Worm (Caenorhabditis elegans): ENCODE data around the gene F59A6.2.
A peak's percentile ranks its signal among the peaks of the same experiment; 100 is the strongest.

Gene F59A6.2

DNA sequence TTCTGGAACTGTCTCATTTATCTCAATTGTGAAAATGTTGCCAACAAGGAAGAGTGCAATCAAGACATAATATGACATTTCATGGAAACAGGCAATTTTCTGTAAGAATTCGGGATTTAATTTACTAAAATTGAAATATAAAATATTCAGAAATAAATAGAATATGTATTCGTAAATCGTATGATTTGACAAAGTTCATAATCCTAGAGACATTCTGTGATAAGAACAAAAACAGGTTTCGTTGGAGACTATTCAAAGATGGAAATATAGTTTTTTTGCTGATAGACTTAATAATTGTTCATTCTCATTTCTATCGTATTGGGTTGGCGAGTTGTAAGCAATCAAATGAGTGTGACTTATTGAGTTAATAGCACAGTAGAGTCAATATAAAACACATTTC is 43.5 kb downstream of the F59A6.2 start, which contains the start of gene C27A2.12:
Gene C27A2.12, minus strand, starts transcription at position 101 of the 400 bp plus-strand sequence.
- TF ChIP-seq mab-5 (tag; optimal IDR thresholded peaks at IDR 0.05) (no peak), nhr-12 (tag; optimal IDR thresholded peaks at IDR 0.05) (no peak), C34F6.9 (tag; optimal IDR thresholded peaks at IDR 0.05) (no peak), snpc-4 (tag; optimal IDR thresholded peaks at IDR 0.05) (no peak), mdl-1 (tag; optimal IDR thresholded peaks at IDR 0.05) (no peak)

DNA sequence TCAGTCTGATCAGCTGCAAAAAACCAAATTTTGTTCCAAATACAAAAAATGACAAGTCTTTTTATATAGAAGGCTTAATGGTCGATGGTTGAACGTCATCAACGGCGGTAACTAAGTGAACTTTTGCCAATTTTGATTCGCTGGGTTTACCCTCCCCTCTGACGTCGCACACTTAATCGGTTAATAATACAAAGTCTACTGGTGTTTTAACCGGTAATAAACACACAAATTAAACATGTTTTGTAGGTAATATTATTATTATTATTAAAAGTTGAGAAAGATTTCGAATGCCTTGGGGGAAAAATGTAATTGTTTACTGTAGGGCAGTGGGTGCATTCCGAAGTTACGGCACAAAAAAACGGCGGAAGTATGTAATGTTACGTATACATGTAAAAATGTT is 46.2 kb downstream of the F59A6.2 start, which contains the start of gene pho-12:
Gene pho-12, minus strand, starts transcription at position 101 of the 400 bp plus-strand sequence.
- no peak for TF ChIP-seq ceh-16 (tag; optimal IDR thresholded peaks at IDR 0.05)

DNA sequence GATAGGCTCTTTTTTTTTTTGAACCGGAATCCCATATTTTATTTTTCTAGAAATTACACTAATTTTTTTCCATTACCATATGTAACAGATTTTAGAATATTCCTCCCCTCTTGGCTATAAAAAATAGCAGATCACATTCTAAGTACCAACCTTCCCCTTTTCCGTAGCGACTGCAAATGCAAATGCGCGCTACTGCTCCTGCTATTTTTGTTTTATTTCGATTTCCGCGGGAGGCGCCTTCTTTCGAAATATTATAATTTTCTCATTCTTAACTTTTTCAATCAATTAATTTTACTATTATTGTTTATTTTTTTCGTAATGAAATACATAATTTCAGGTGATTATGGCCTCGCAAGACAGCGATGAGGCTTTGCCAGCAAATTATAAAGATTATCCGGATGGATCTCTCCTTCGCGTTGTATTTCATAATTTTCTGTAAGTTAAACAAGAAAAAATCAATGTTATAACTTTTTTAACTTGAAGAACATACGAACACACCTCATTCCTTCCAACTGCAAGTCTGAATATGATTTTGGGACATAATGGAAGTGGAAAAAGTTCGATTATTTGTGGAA is 47.4 kb downstream of the F59A6.2 start, which contains the start of gene smc-5:
Gene smc-5, plus strand, starts transcription at position 332 of the 575 bp plus-strand sequence.
- TF ChIP-seq aly-2 (tag; optimal IDR thresholded peaks at IDR 0.05) (no peak), dmd-4 (tag; optimal IDR thresholded peaks at IDR 0.05) (no peak), lin-39 (tag; optimal IDR thresholded peaks at IDR 0.05) (no peak), blmp-1 (tag; optimal IDR thresholded peaks at IDR 0.05; ENCODE audit: insufficient read depth) (peak; percentile 9), sem-4 (tag; optimal IDR thresholded peaks at IDR 0.05) (no peak), skn-1 (tag; optimal IDR thresholded peaks at IDR 0.05) (no peak), nhr-237 (tag; optimal IDR thresholded peaks at IDR 0.05) (no peak), peb-1 (tag; optimal IDR thresholded peaks at IDR 0.05) (no peak), unc-55 (GFP tag; optimal IDR thresholded peaks at IDR 0.05) (peak; percentile 94), C34F6.9 (tag; optimal IDR thresholded peaks at IDR 0.05) (peak; percentile 83), mbf-1 (tag; optimal IDR thresholded peaks at IDR 0.05) (no peak), sma-3 (GFP tag; optimal IDR thresholded peaks at IDR 0.05) (peak; percentile 69), nhr-23 (tag; optimal IDR thresholded peaks at IDR 0.05) (no peak), elt-3 (tag; optimal IDR thresholded peaks at IDR 0.05) (no peak), snpc-4 (tag; optimal IDR thresholded peaks at IDR 0.05) (peak; percentile 82), alr-1 (tag; optimal IDR thresholded peaks at IDR 0.05) (no peak), ZK546.5 (tag; optimal IDR thresholded peaks at IDR 0.05) (no peak), ama-1 (optimal IDR thresholded peaks at IDR 0.05) (no peak), lin-11 (tag; optimal IDR thresholded peaks at IDR 0.05) (peak; percentile 10), crh-2 (tag; optimal IDR thresholded peaks at IDR 0.05) (peak; percentile 77), gmeb-1 (tag; optimal IDR thresholded peaks at IDR 0.05) (peak; percentile 80), unc-39 (tag; optimal IDR thresholded peaks at IDR 0.05) (no peak), lin-13 (GFP tag; optimal IDR thresholded peaks at IDR 0.05) (peak; percentile 78), sma-9 (GFP tag; optimal IDR thresholded peaks at IDR 0.05) (peak; percentile 62), sma-9 (tag; optimal IDR thresholded peaks at IDR 0.05) (no peak), nhr-11 (tag; optimal IDR thresholded peaks at IDR 0.05) (no peak), zag-1 (tag; optimal IDR thresholded peaks at IDR 0.05) (no peak), ztf-4 (tag; optimal IDR thresholded peaks at IDR 0.05) (no peak), nhr-6 (tag; optimal IDR thresholded peaks at IDR 0.05) (no peak), fos-1 (tag; optimal IDR thresholded peaks at IDR 0.05) (peak; percentile 40), elt-1 (tag; optimal IDR thresholded peaks at IDR 0.05) (no peak), ztf-1 (GFP tag; conservative IDR thresholded peaks at IDR 0.05) (no peak), ceh-82 (tag; optimal IDR thresholded peaks at IDR 0.05) (no peak), mab-5 (tag; optimal IDR thresholded peaks at IDR 0.05) (no peak), nhr-21 (tag; optimal IDR thresholded peaks at IDR 0.05) (peak; percentile 28), nhr-12 (tag; optimal IDR thresholded peaks at IDR 0.05) (no peak), mdl-1 (tag; optimal IDR thresholded peaks at IDR 0.05) (no peak), egl-27 (tag; optimal IDR thresholded peaks at IDR 0.05) (no peak), nhr-10 (tag; optimal IDR thresholded peaks at IDR 0.05) (no peak), unc-62 (GFP tag; optimal IDR thresholded peaks at IDR 0.05) (no peak), ztf-11 (tag; optimal IDR thresholded peaks at IDR 0.05) (no peak), R02D3.7 (tag; optimal IDR thresholded peaks at IDR 0.05) (no peak), nhr-129 (tag; optimal IDR thresholded peaks at IDR 0.05) (peak; percentile 78), ceh-16 (tag; optimal IDR thresholded peaks at IDR 0.05) (no peak), F13H6.1 (tag; optimal IDR thresholded peaks at IDR 0.05) (no peak), Y55F3AM.14 (GFP tag; optimal IDR thresholded peaks at IDR 0.05) (no peak), nhr-77 (tag; optimal IDR thresholded peaks at IDR 0.05) (no peak), lsy-2 (tag; optimal IDR thresholded peaks at IDR 0.05) (peak; percentile 50 to 88), nhr-25 (tag; optimal IDR thresholded peaks at IDR 0.05) (no peak)
